Fruit fly (Drosophila melanogaster): ENCODE measurements around the gene frac.

Gene frac

dm6 chr3L:7614226-7614625 is 51.8 kb downstream of the frac start (continued):
- TF ChIP-seq Ets96B (tag; optimal IDR thresholded peaks at IDR 0.05) = peak; percentile 62
- peak; percentile 48 for TF ChIP-seq CG3032 (tag; optimal IDR thresholded peaks at IDR 0.05)
- TF ChIP-seq CG34406 (GFP tag; optimal IDR thresholded peaks at IDR 0.05) = peak; percentile 72
- TF ChIP-seq CG9139 (GFP tag; optimal IDR thresholded peaks at IDR 0.05) = peak; percentile 37
- TF ChIP-seq eg (GFP tag; IDR thresholded peaks at IDR 0.05) = peak; percentile 54; the same call in 2 of the 3 replicates
- TF ChIP-seq vri (GFP tag; optimal IDR thresholded peaks at IDR 0.05) = peak; percentile 71
- peak; percentile 27; the same call in 1 of the 2 replicates for TF ChIP-seq Gug (GFP tag; IDR thresholded peaks at IDR 0.05)
- peak; percentile 69 for TF ChIP-seq CG10631 (GFP tag; optimal IDR thresholded peaks at IDR 0.05)
- peak; percentile 74 for TF ChIP-seq Sox14 (GFP tag; optimal IDR thresholded peaks at IDR 0.05)
- TF ChIP-seq CG11762 (GFP tag; optimal IDR thresholded peaks at IDR 0.05; ENCODE audit: insufficient read depth) = peak; percentile 47
- TF ChIP-seq CG6792 (GFP tag; optimal IDR thresholded peaks at IDR 0.05) = peak; percentile 70
- TF ChIP-seq Eip93F (GFP tag; optimal IDR thresholded peaks at IDR 0.05) = peak; percentile 21
- TF ChIP-seq fd85E (GFP tag; optimal IDR thresholded peaks at IDR 0.05) = no peak
- peak; percentile 66 for TF ChIP-seq CG15336 (GFP tag; IDR thresholded peaks at IDR 0.05)
- TF ChIP-seq CG8632 (GFP tag; optimal IDR thresholded peaks at IDR 0.05) = peak; percentile 58
- TF ChIP-seq cyc (GFP tag; optimal IDR thresholded peaks at IDR 0.05) = peak; percentile 84
- peak; percentile 58 for TF ChIP-seq CG1621 (tag; optimal IDR thresholded peaks at IDR 0.05)

DNA sequence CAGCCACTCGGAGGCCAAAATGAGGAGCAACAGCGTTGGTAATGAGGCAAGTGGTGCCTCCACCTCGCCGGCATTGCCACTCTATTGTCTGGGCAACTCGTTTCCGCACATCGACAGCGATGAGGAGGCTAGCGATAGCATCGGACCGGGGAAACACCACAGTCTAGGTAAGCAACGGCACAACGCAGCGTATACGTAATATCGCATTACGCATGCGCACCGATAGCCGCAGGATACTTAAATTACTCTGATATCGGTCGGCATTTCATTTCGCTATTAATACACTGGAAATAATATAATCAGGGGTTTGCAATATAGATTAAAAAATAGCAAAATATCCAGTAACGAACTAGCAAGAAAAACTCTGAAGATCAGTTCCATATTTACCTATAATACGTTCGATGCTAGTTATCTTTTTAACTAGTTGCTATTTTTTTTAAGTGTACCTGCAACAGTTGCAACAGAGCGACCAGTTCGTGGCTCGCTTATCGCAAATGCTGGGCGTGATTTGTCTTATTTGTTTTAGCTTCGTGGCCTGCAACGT is 55.1 kb downstream of the frac start:
- TF ChIP-seq CG11294 (GFP tag; IDR thresholded peaks at IDR 0.05) (peak; percentile 56; the same call in 1 of the 2 replicates), Hr4 (GFP tag; optimal IDR thresholded peaks at IDR 0.05) (no peak), Hr38 (GFP tag; optimal IDR thresholded peaks at IDR 0.05) (no peak), Eip75B (GFP tag; optimal IDR thresholded peaks at IDR 0.05) (peak; percentile 22), Gug (GFP tag; IDR thresholded peaks at IDR 0.05) (peak; percentile 72), dac (GFP tag; optimal IDR thresholded peaks at IDR 0.05) (no peak), Ets21C (GFP tag; optimal IDR thresholded peaks at IDR 0.05) (no peak), CG1621 (tag; optimal IDR thresholded peaks at IDR 0.05) (no peak), CG34406 (GFP tag; optimal IDR thresholded peaks at IDR 0.05) (no peak), Lpt (GFP tag; optimal IDR thresholded peaks at IDR 0.05) (peak; percentile 51), CG8319 (GFP tag; optimal IDR thresholded peaks at IDR 0.05) (no peak), Sox15 (GFP tag; optimal IDR thresholded peaks at IDR 0.05) (no peak), eg (GFP tag; IDR thresholded peaks at IDR 0.05) (peak; percentile 83), Smox (GFP tag; optimal IDR thresholded peaks at IDR 0.05) (no peak), CG6276 (GFP tag; optimal IDR thresholded peaks at IDR 0.05) (peak; percentile 68), Eip78C (GFP tag) (peak; percentile 80), CG8119 (GFP tag; IDR thresholded peaks at IDR 0.05) (no peak), CG9139 (GFP tag; optimal IDR thresholded peaks at IDR 0.05) (no peak), CG3032 (tag; optimal IDR thresholded peaks at IDR 0.05) (no peak), spab (GFP tag; optimal IDR thresholded peaks at IDR 0.05) (no peak), CG3919 (GFP tag; optimal IDR thresholded peaks at IDR 0.05) (peak; percentile 30), CG6163 (GFP tag; IDR thresholded peaks at IDR 0.05) (peak; percentile 75), Sox14 (GFP tag; optimal IDR thresholded peaks at IDR 0.05) (no peak)
